Fruit fly (Drosophila melanogaster) whole organism, embryonic: ENCODE data around the gene CG34126.

ENCODE experiments used
- Antp ChIP-seq: fragments of 200-800 bp; sonication (Bioruptor generic); optimal IDR thresholded peaks from 3 replicates; lab custom pipeline; 2016; ENCODE audit warnings: missing biosample characterization, missing genetic modification characterization
- BtbVII ChIP-seq: fragments of 200-800 bp; sonication (Bioruptor generic); optimal IDR thresholded peaks from 3 replicates; lab custom pipeline; 2017; ENCODE audit warnings: missing biosample characterization, mild to moderate bottlenecking, missing genetic modification characterization
- CG10209 ChIP-seq: fragments of 200-800 bp; sonication (Bioruptor generic); optimal IDR thresholded peaks from 3 replicates; lab custom pipeline; 2017; ENCODE audit warnings: missing biosample characterization, mild to moderate bottlenecking, missing genetic modification characterization, missing genetic modification reagents
- CG11696 ChIP-seq: fragments of 200-800 bp; sonication (Bioruptor generic); IDR thresholded peaks from 2 replicates; pipeline ENCODE4 v1.3.6; 2022; ENCODE audit warnings: missing biosample characterization, missing genetic modification characterization
- CG12659 ChIP-seq: fragments of 200-800 bp; sonication (Bioruptor generic); optimal IDR thresholded peaks from 3 replicates; lab custom pipeline; 2017; ENCODE audit warnings: mild to moderate bottlenecking, missing biosample characterization, missing genetic modification reagents, missing genetic modification characterization
- CG14050 ChIP-seq: fragments of 200-800 bp; sonication (Bioruptor generic); IDR thresholded peaks from 3 replicates; pipeline ENCODE4 v1.3.6; 2022; ENCODE audit warnings: missing biosample characterization, missing genetic modification characterization
- CG14710 ChIP-seq: fragments of 200-800 bp; sonication (Bioruptor generic); optimal IDR thresholded peaks from 3 replicates; lab custom pipeline; 2019; ENCODE audit warnings: missing biosample characterization, mild to moderate bottlenecking, missing genetic modification characterization, moderate library complexity
- CG15514 ChIP-seq: fragments of 200-800 bp; sonication (Bioruptor generic); optimal IDR thresholded peaks from 3 replicates; lab custom pipeline; 2017; ENCODE audit warnings: missing biosample characterization, missing genetic modification characterization, mild to moderate bottlenecking, moderate library complexity, missing genetic modification reagents
- CG16863 ChIP-seq: fragments of 200-800 bp; sonication (Bioruptor generic); optimal IDR thresholded peaks from 3 replicates; lab custom pipeline; 2016; ENCODE audit warnings: missing biosample characterization, missing genetic modification characterization
- CG1832 ChIP-seq: fragments of 200-800 bp; sonication (Bioruptor generic); optimal IDR thresholded peaks from 2 replicates; lab custom pipeline; 2017; ENCODE audit warnings: missing biosample characterization, mild to moderate bottlenecking, missing genetic modification characterization, inconsistent platforms
- CG18764 ChIP-seq: fragments of 200-800 bp; sonication (Bioruptor generic); optimal IDR thresholded peaks from 3 replicates; lab custom pipeline; 2016; ENCODE audit warnings: missing biosample characterization, missing genetic modification characterization
- CG2678 ChIP-seq: fragments of 200-800 bp; sonication (Bioruptor generic); optimal IDR thresholded peaks from 3 replicates; lab custom pipeline; 2019; ENCODE audit warnings: missing biosample characterization, mild to moderate bottlenecking, missing genetic modification characterization, moderate library complexity
- CG30020 ChIP-seq: fragments of 200-800 bp; optimal IDR thresholded peaks from 2 replicates; lab custom pipeline; 2019; ENCODE audit warnings: missing biosample characterization, mild to moderate bottlenecking, missing genetic modification characterization, moderate library complexity
- CG31224 ChIP-seq: fragments of 200-800 bp; sonication (Bioruptor generic); IDR thresholded peaks from 2 replicates; pipeline ENCODE4 v1.3.6; 2022; ENCODE audit warnings: missing biosample characterization, missing genetic modification characterization
- CG31388 ChIP-seq: fragments of 200-800 bp; sonication (Bioruptor generic); optimal IDR thresholded peaks from 2 replicates; lab custom pipeline; 2016; ENCODE audit warnings: missing biosample characterization, missing genetic modification characterization
- CG33557 ChIP-seq: fragments of 200-800 bp; sonication (Bioruptor generic); optimal IDR thresholded peaks from 2 replicates; lab custom pipeline; 2019; ENCODE audit warnings: missing biosample characterization, mild to moderate bottlenecking, missing genetic modification characterization, moderate library complexity
- CG34376 ChIP-seq: fragments of 200-800 bp; sonication (Bioruptor generic); optimal IDR thresholded peaks from 2 replicates; lab custom pipeline; 2018; ENCODE audit warnings: missing biosample characterization, mild to moderate bottlenecking, missing genetic modification characterization
- CG3726 ChIP-seq: fragments of 200-800 bp; sonication (Bioruptor generic); IDR thresholded peaks from 3 replicates; pipeline ENCODE4, ENCODE4 v1.3.6; 2022; ENCODE audit warnings: missing biosample characterization, missing genetic modification characterization
- CG4404 ChIP-seq: fragments of 200-800 bp; sonication (Bioruptor generic); IDR thresholded peaks from 2 replicates; pipeline ENCODE4 v1.3.6; 2022; ENCODE audit warnings: missing biosample characterization, missing genetic modification characterization
- CG4820 ChIP-seq: fragments of 200-800 bp; sonication (Bioruptor generic); optimal IDR thresholded peaks from 3 replicates; lab custom pipeline; 2016; ENCODE audit warnings: missing biosample characterization, missing genetic modification characterization
- CG6175 ChIP-seq: fragments of 200-800 bp; sonication (Bioruptor generic); IDR thresholded peaks from 3 replicates; pipeline ENCODE4 v1.3.6; 2022; ENCODE audit warnings: missing biosample characterization, missing genetic modification characterization
- CG8765 ChIP-seq: fragments of 200-800 bp; sonication (Bioruptor generic); IDR thresholded peaks from 2 replicates; pipeline ENCODE4 v1.3.6; 2022; ENCODE audit warnings: missing biosample characterization, missing genetic modification characterization
- CG9932 ChIP-seq: fragments of 200-800 bp; sonication (Bioruptor generic); IDR thresholded peaks from 2 replicates; pipeline ENCODE4 v1.3.6; 2022; ENCODE audit warnings: missing biosample characterization, missing genetic modification characterization
- CTCF ChIP-seq: fragments of 200-800 bp; sonication (Bioruptor generic); optimal IDR thresholded peaks from 2 replicates; lab custom pipeline; 2017; ENCODE audit warnings: missing biosample characterization, mild to moderate bottlenecking, missing genetic modification characterization, moderate library complexity
- Dek ChIP-seq: fragments of 200-800 bp; sonication (Bioruptor generic); optimal IDR thresholded peaks from 3 replicates; lab custom pipeline; 2019; ENCODE audit warnings: missing biosample characterization, mild to moderate bottlenecking, missing genetic modification characterization, moderate library complexity
- Doc3 ChIP-seq: fragments of 200-800 bp; sonication (Bioruptor generic); IDR thresholded peaks from 3 replicates; pipeline ENCODE4 v1.3.6; 2022; ENCODE audit warnings: missing biosample characterization, missing genetic modification characterization; ENCODE audit not compliant: partially characterized antibody
- HLHmδ ChIP-seq: fragments of 200-800 bp; sonication (Bioruptor generic); optimal IDR thresholded peaks from 2 replicates; lab custom pipeline; 2018; ENCODE audit warnings: missing biosample characterization, mild to moderate bottlenecking, missing genetic modification characterization, moderate library complexity
- MTF-1 ChIP-seq: fragments of 200-800 bp; sonication (Bioruptor generic); optimal IDR thresholded peaks from 2 replicates; lab custom pipeline; 2018; ENCODE audit warnings: missing biosample characterization, mild to moderate bottlenecking, missing genetic modification characterization, borderline replicate concordance
- Meics ChIP-seq: fragments of 200-800 bp; sonication (Bioruptor generic); optimal IDR thresholded peaks from 2 replicates; lab custom pipeline; 2017; ENCODE audit warnings: missing biosample characterization, mild to moderate bottlenecking, missing genetic modification characterization
- Nf-YC ChIP-seq: fragments of 200-800 bp; optimal IDR thresholded peaks from 3 replicates; lab custom pipeline; 2019; ENCODE audit warnings: missing biosample characterization, mild to moderate bottlenecking, missing genetic modification characterization, moderate library complexity
- Pdp1 ChIP-seq, 2 experiments: fragments of 200-800 bp; sonication (Bioruptor generic); optimal IDR thresholded peaks; 3 replicates each; lab custom pipeline; 2016; ENCODE audit warnings: missing biosample characterization in 2 of 2, missing genetic modification characterization in 2 of 2, mild to moderate bottlenecking in 1 of 2, moderate library complexity in 1 of 2
- ab ChIP-seq: fragments of 200-800 bp; sonication (Bioruptor generic); optimal IDR thresholded peaks from 2 replicates; lab custom pipeline; 2016; ENCODE audit warnings: missing biosample characterization, missing genetic modification characterization
- ac ChIP-seq: fragments of 200-800 bp; sonication (Bioruptor generic); optimal IDR thresholded peaks from 3 replicates; lab custom pipeline; 2017; ENCODE audit warnings: missing biosample characterization, mild to moderate bottlenecking, missing genetic modification characterization
- al ChIP-seq: fragments of 200-800 bp; sonication (Bioruptor generic); IDR thresholded peaks from 2 replicates; pipeline ENCODE4 v1.3.6; 2022; ENCODE audit warnings: missing biosample characterization, missing genetic modification characterization
- corto ChIP-seq: fragments of 200-800 bp; sonication (Bioruptor generic); optimal IDR thresholded peaks from 2 replicates; lab custom pipeline; 2016; ENCODE audit warnings: missing biosample characterization, mild to moderate bottlenecking, missing genetic modification characterization, moderate library complexity
- crol ChIP-seq: fragments of 200-800 bp; sonication (Bioruptor generic); IDR thresholded peaks from 2 replicates; pipeline ENCODE4 v1.3.6; 2022; ENCODE audit warnings: missing biosample characterization, missing genetic modification characterization
- cwo ChIP-seq: fragments of 200-800 bp; sonication (Bioruptor generic); optimal IDR thresholded peaks from 3 replicates; lab custom pipeline; 2017; ENCODE audit warnings: missing biosample characterization, missing genetic modification characterization, mild to moderate bottlenecking, moderate library complexity, missing genetic modification reagents
- dpn ChIP-seq, 2 experiments: fragments of 200-800 bp; sonication (Bioruptor generic); optimal IDR thresholded peaks; 3 replicates each; lab custom pipeline; 2016; ENCODE audit warnings: missing biosample characterization in 2 of 2, missing genetic modification characterization in 2 of 2
- emc ChIP-seq: fragments of 200-800 bp; sonication (Bioruptor generic); optimal IDR thresholded peaks from 2 replicates; lab custom pipeline; 2016; ENCODE audit warnings: missing biosample characterization, missing genetic modification characterization
- fu2 ChIP-seq: fragments of 200-800 bp; sonication (Bioruptor generic); optimal IDR thresholded peaks from 2 replicates; lab custom pipeline; 2016; ENCODE audit warnings: missing biosample characterization, missing genetic modification characterization
- hbn ChIP-seq: fragments of 200-800 bp; sonication (Bioruptor generic); IDR thresholded peaks from 2 replicates; pipeline ENCODE4 v1.3.6; 2022; ENCODE audit warnings: missing biosample characterization, missing genetic modification characterization; ENCODE audit not compliant: partially characterized antibody
- ind ChIP-seq: fragments of 200-800 bp; sonication (Bioruptor generic); optimal IDR thresholded peaks from 3 replicates; lab custom pipeline; 2016; ENCODE audit warnings: missing biosample characterization, missing genetic modification characterization
- klu ChIP-seq: fragments of 200-800 bp; sonication (Bioruptor generic); IDR thresholded peaks from 2 replicates; pipeline ENCODE4 v1.3.6; 2022; ENCODE audit warnings: missing biosample characterization, missing genetic modification characterization
- lab ChIP-seq: fragments of 200-800 bp; sonication (Bioruptor generic); optimal IDR thresholded peaks from 3 replicates; lab custom pipeline; 2017; ENCODE audit warnings: missing biosample characterization, missing genetic modification characterization, mild to moderate bottlenecking, moderate library complexity, missing genetic modification reagents
- lola ChIP-seq, 3 experiments: fragments of >200 bp in 2 of 3; fragments of 200-800 bp in 1 of 3; sonication (Bioruptor generic) in 1 of 3; optimal IDR thresholded peaks; 2 replicates each; lab custom pipeline; 2017 to 2019; ENCODE audit warnings: missing biosample characterization in 3 of 3, missing genetic modification characterization in 3 of 3, mild to moderate bottlenecking in 1 of 3, moderate library complexity in 1 of 3
- luna ChIP-seq: fragments of 200-800 bp; sonication (Bioruptor generic); optimal IDR thresholded peaks from 2 replicates; lab custom pipeline; 2016; ENCODE audit warnings: missing biosample characterization, missing genetic modification characterization
- ro ChIP-seq: fragments of 200-800 bp; sonication (Bioruptor generic); IDR thresholded peaks from 2 replicates; pipeline ENCODE4 v1.3.6; 2022; ENCODE audit warnings: missing biosample characterization, missing genetic modification characterization
- row ChIP-seq: fragments of 200-800 bp; sonication (Bioruptor generic); IDR thresholded peaks from 3 replicates; pipeline ENCODE4 v1.3.6; 2022; ENCODE audit warnings: missing biosample characterization, missing genetic modification characterization
- slou ChIP-seq: fragments of 200-800 bp; sonication (Bioruptor generic); optimal IDR thresholded peaks from 3 replicates; lab custom pipeline; 2016; ENCODE audit warnings: missing biosample characterization, missing genetic modification characterization
- sqz ChIP-seq: fragments of 200-800 bp; sonication (Bioruptor generic); optimal IDR thresholded peaks from 3 replicates; lab custom pipeline; 2018; ENCODE audit warnings: missing biosample characterization, mild to moderate bottlenecking, missing genetic modification characterization
- tgo ChIP-seq: fragments of 200-800 bp; sonication (Bioruptor generic); IDR thresholded peaks from 3 replicates; pipeline ENCODE4 v1.3.6; 2022; ENCODE audit warnings: missing biosample characterization, missing genetic modification characterization

CG34126 gene

DNA sequence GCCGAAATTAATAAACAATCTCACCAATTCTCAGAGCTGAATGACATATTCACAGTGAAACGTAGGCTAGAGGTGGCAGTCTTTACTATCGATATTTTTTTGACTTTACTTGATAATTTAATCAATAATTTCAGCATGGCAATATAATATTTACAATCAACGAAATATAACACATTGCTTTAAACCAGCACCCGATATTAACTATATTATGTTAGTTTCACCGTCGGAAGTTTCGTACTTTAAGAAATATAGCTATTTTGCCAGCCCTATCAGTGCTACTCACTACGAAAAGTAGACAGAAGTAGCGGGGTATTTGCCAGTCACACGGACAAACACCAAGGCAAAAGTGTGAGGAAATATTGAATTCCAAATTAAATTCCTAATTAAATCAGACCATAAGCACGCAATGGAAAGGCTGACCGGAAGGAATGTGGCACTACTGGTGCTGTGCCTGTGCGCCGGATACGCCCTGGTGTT is 29.4 kb downstream of the CG34126 start, which contains the start of the genes CG31917, Tfb5 and SelT (continued):
- TF ChIP-seq Dek (tag; lab: Kevin White, UChicago) (peak; percentile 45), Meics (no peak), emc (GFP tag; lab: Kevin White, UChicago) (no peak), BtbVII (GFP tag; lab: Kevin White, UChicago) (no peak), Pdp1 (GFP tag; optimal IDR thresholded peaks at IDR 0.05; lab: Kevin White, UChicago) (peak; percentile 52 to 54), hbn (GFP tag; lab: Robert Waterston, UW) (peak; percentile 65), ind (GFP tag; lab: Kevin White, UChicago) (peak; percentile 47), slou (GFP tag; lab: Kevin White, UChicago) (peak; percentile 39), CG3726 (GFP tag; lab: Robert Waterston, UW) (no peak), al (no peak), CG8765 (no peak), tgo (GFP tag; lab: Robert Waterston, UW) (peak; percentile 43; the same call in 1 of the 3 replicates), CG31224 (no peak), CG4820 (GFP tag; lab: Kevin White, UChicago) (peak; percentile 24), lab (GFP tag; lab: Kevin White, UChicago) (no peak), Antp (GFP tag; lab: Kevin White, UChicago) (peak; percentile 55), Doc3 (GFP tag; lab: Robert Waterston, UW) (peak; percentile 83), corto (GFP tag; lab: Kevin White, UChicago) (no peak), ab (GFP tag; lab: Kevin White, UChicago) (no peak), CG15514 (GFP tag; lab: Kevin White, UChicago) (peak; percentile 60), CG6175 (GFP tag; lab: Robert Waterston, UW) (no peak), cwo (GFP tag; lab: Kevin White, UChicago) (peak; percentile 28), CG34376 (GFP tag; lab: Kevin White, UChicago) (peak; percentile 3), CG1832 (GFP tag; lab: Kevin White, UChicago) (no peak), lola (GFP tag; optimal IDR thresholded peaks at IDR 0.05; lab: Kevin White, UChicago) (peak in 1 of 3 experiments; percentile 50), crol (GFP tag; lab: Robert Waterston, UW) (no peak), dpn (GFP tag; optimal IDR thresholded peaks at IDR 0.05; lab: Kevin White, UChicago) (peak; percentile 16 to 67), MTF-1 (GFP tag; lab: Kevin White, UChicago) (no peak), CG33557 (GFP tag; lab: Kevin White, UChicago) (peak; percentile 56), fu2 (peak; percentile 59), CTCF (GFP tag; lab: Kevin White, UChicago) (no peak), CG11696 (GFP tag; lab: Robert Waterston, UW) (no peak), CG14710 (tag; lab: Kevin White, UChicago) (peak; percentile 69), HLHmδ (GFP tag; lab: Kevin White, UChicago) (no peak), ac (GFP tag; lab: Kevin White, UChicago) (no peak), ro (GFP tag; lab: Robert Waterston, UW) (no peak), CG2678 (tag; lab: Kevin White, UChicago) (no peak), CG30020 (no peak), Nf-YC (tag; lab: Kevin White, UChicago) (no peak), luna (no peak), klu (GFP tag; lab: Robert Waterston, UW) (no peak), CG18764 (GFP tag; lab: Kevin White, UChicago) (no peak), CG31388 (no peak), CG4404 (GFP tag; lab: Robert Waterston, UW) (no peak), CG10209 (GFP tag; lab: Kevin White, UChicago) (peak; percentile 41), row (GFP tag; lab: Robert Waterston, UW) (peak; percentile 95), CG14050 (GFP tag; lab: Robert Waterston, UW) (no peak), sqz (GFP tag; lab: Kevin White, UChicago) (no peak), CG12659 (peak; percentile 84), CG16863 (GFP tag; lab: Kevin White, UChicago) (peak; percentile 57), CG9932 (GFP tag; lab: Robert Waterston, UW) (peak; percentile 78)
